Worm (Caenorhabditis elegans): ENCODE data around the gene C16C8.10.
A peak's percentile ranks its signal among the peaks of the same experiment; 100 is the strongest.
"Not testable (repeated sequence)": the region's sequence is repeated elsewhere in the genome, so short reads cannot be mapped to it uniquely, and the experiment has no call there.

Gene C16C8.10

ce11 chrII:3464580-3464979 lies at the start of gene C16C8.10:
TSS of gene C16C8.10 (minus strand) at chrII:3464680.
- not testable (repeated sequence) for TF ChIP-seq ztf-29 (GFP tag; IDR thresholded peaks at IDR 0.05); med-1 (GFP tag; optimal IDR thresholded peaks at IDR 0.05; ENCODE audit: insufficient read depth); tab-1 (GFP tag; IDR thresholded peaks at IDR 0.05)

DNA sequence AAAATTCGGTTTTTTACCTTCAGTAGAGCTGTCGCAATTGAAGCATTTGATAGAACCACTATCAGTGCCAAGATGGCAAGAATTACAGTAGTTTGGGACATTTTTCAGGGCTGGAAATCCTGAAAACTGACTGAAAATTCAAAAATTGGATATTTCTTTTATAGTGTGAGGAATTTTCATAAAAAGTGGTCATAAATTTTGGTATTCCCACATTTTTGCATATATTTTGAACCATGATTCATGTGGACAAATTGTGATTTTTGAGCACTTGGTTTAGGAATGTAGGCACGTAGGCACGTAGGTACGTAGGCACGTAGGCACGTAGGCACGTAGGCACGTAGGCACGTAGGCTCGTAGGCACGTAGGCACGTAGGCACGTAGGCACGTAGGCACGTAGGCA lies 47.8 kb upstream of the C16C8.10 start, which contains the start of gene Y49F6B.19:
Y49F6B.19 (minus strand) TSS at position 101 of the 400 bp plus-strand sequence.
- TF ChIP-seq tab-1 (GFP tag; IDR thresholded peaks at IDR 0.05) = no peak
- TF ChIP-seq T22C8.4 (GFP tag; IDR thresholded peaks at IDR 0.05) = no peak
- TF ChIP-seq ztf-29 (GFP tag; IDR thresholded peaks at IDR 0.05) = no peak
- no peak for TF ChIP-seq flt-1 (GFP tag; IDR thresholded peaks at IDR 0.05)
- no peak for TF ChIP-seq klf-2 (GFP tag; conservative IDR thresholded peaks at IDR 0.05)
- TF ChIP-seq ztf-23 (GFP tag; IDR thresholded peaks at IDR 0.05) = no peak
- TF ChIP-seq cog-1 (tag; optimal IDR thresholded peaks at IDR 0.05) = no peak
- no peak for TF ChIP-seq med-1 (GFP tag; optimal IDR thresholded peaks at IDR 0.05; ENCODE audit: insufficient read depth)
- no peak for TF ChIP-seq ref-1 (GFP tag; conservative IDR thresholded peaks at IDR 0.05)

- TF ChIP-seq tab-1 (GFP tag; IDR thresholded peaks at IDR 0.05) (no peak), ref-1 (GFP tag; conservative IDR thresholded peaks at IDR 0.05) (no peak), T22C8.4 (GFP tag; IDR thresholded peaks at IDR 0.05) (no peak), cog-1 (tag; optimal IDR thresholded peaks at IDR 0.05) (no peak), ztf-29 (GFP tag; IDR thresholded peaks at IDR 0.05) (no peak)
Observed at ce11 chrII:3504717-3505116, 40.2 kb upstream of the C16C8.10 start, which contains the start of gene cyh-1. TSS of gene cyh-1 (plus strand) at chrII:3505017.

DNA sequence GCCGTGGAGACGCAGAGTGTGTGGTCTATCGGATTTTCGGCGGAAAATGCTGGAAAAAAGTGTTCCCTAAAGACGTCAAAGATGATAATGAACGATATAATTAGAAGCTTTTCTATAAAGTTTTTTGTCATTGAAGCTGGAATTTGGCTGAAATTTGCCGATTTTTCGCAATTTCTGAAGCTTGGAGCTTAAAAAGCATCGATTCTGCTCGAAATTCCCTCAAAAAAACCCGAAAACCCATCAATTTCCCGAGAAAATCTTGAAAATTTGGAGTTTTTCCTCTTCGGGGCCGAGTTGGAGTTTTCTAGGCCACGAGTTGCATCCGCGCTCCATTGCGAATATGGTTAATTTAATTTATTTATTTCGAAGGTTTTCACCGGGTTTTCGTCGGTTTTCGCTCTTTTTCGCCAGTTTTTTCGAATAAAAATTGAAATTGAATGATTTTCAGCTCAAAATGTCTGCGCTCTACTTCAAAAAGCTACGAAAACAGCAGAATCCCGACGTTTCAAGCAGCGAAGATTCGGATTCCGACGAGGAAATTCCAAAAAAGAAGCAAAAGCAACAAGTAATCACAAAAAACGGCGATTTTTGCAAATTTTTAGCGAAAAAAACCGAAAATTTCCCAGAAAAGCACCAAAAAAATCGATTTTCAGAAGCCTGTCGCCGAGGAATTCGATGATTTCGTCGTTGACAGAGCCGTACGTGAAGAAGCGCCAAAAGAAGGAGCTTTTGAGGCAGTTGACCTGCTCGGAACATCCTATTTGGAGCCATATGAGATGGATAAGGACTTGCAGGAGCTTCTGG lies 38.2 kb upstream of the C16C8.10 start, which contains the start of the genes col-71 and Y49F6B.2:
col-71 (minus strand) TSS at position 51 of the 804 bp plus-strand sequence.
Y49F6B.2 (plus strand) TSS at position 449 of the 804 bp plus-strand sequence.
- TF ChIP-seq flt-1 (GFP tag; IDR thresholded peaks at IDR 0.05) (peak; percentile 60; the same call in 1 of the 2 replicates), ztf-23 (GFP tag; IDR thresholded peaks at IDR 0.05) (peak; percentile 62; the same call in 1 of the 2 replicates), med-1 (GFP tag; optimal IDR thresholded peaks at IDR 0.05; ENCODE audit: insufficient read depth) (no peak), ref-1 (GFP tag; conservative IDR thresholded peaks at IDR 0.05) (no peak), ztf-29 (GFP tag; IDR thresholded peaks at IDR 0.05) (no peak), klf-2 (GFP tag; conservative IDR thresholded peaks at IDR 0.05) (peak; percentile 63; the same call in 1 of the 2 replicates), cog-1 (tag; optimal IDR thresholded peaks at IDR 0.05) (peak; percentile 51), tab-1 (GFP tag; IDR thresholded peaks at IDR 0.05) (no peak), T22C8.4 (GFP tag; IDR thresholded peaks at IDR 0.05) (peak; percentile 49; the same call in 1 of the 2 replicates)

DNA sequence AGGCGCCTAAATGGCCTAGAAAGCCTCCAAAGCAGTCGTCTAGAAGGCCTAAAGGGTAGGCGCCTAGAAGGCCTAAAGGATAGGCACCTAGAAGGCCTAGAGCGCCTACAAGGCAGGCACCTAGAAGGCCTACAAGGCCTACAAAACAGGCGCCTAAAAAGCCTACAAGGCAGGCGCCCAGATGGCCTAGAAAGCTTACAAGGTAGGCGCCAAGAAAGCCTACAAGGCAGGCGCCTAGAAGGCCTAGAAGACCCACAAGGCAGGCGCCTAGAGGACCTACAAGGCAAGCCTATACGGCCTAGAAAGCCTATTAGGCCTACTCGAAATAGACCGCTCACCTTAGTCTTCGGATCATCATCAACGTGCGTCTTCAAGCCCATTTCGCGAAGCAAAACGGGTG lies 37.5 kb upstream of the C16C8.10 start:
- TF ChIP-seq ref-1 (GFP tag; conservative IDR thresholded peaks at IDR 0.05) (no peak), med-1 (GFP tag; optimal IDR thresholded peaks at IDR 0.05; ENCODE audit: insufficient read depth) (no peak), flt-1 (GFP tag; IDR thresholded peaks at IDR 0.05) (no peak), klf-2 (GFP tag; conservative IDR thresholded peaks at IDR 0.05) (no peak), cog-1 (tag; optimal IDR thresholded peaks at IDR 0.05) (no peak), ztf-29 (GFP tag; IDR thresholded peaks at IDR 0.05) (no peak), tab-1 (GFP tag; IDR thresholded peaks at IDR 0.05) (no peak), ztf-23 (GFP tag; IDR thresholded peaks at IDR 0.05) (no peak), T22C8.4 (GFP tag; IDR thresholded peaks at IDR 0.05) (no peak)

DNA sequence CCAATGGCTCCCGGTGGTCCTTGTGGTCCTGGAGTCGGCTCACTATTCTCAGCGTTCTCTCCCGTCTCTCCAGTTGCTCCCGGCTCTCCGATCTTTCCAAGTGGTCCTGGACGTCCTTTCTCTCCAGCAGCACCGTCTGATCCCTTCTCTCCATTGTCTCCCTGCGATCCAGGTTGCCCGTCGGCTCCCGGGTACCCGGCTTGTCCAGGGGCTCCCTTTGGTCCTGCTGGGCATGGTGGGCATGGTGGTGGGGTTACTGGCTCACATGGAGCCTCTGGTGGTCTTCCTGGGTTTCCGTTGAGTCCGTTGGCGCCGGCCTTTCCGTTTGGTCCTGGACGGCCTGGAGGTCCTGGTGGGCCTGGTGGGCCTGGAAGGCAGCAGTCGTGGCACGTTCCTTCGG lies 35.9 kb upstream of the C16C8.10 start:
- TF ChIP-seq ztf-29 (GFP tag; IDR thresholded peaks at IDR 0.05) (no peak), ztf-23 (GFP tag; IDR thresholded peaks at IDR 0.05) (no peak), ref-1 (GFP tag; conservative IDR thresholded peaks at IDR 0.05) (no peak), cog-1 (tag; optimal IDR thresholded peaks at IDR 0.05) (no peak), klf-2 (GFP tag; conservative IDR thresholded peaks at IDR 0.05) (no peak), med-1 (GFP tag; optimal IDR thresholded peaks at IDR 0.05; ENCODE audit: insufficient read depth) (no peak), T22C8.4 (GFP tag; IDR thresholded peaks at IDR 0.05) (no peak)

ce11 chrII:3499386-3499785 lies 34.9 kb upstream of the C16C8.10 start, which contains the start of gene Y49F6B.9:
TSS of gene Y49F6B.9 (minus strand) at chrII:3499387.
- TF ChIP-seq med-1 (GFP tag; optimal IDR thresholded peaks at IDR 0.05; ENCODE audit: insufficient read depth) = no peak

- TF ChIP-seq T22C8.4 (GFP tag; IDR thresholded peaks at IDR 0.05); klf-2 (GFP tag; conservative IDR thresholded peaks at IDR 0.05); ref-1 (GFP tag; conservative IDR thresholded peaks at IDR 0.05): not testable (repeated sequence)
Observed at ce11 chrII:3490797-3491196, 26.3 kb upstream of the C16C8.10 start, which contains the start of gene fbxb-112. TSS of gene fbxb-112 (plus strand) at chrII:3491097.

- 0 out of 2 replicates have a peak, but pooled peaks have one; percentile 45 for TF ChIP-seq klf-2 (GFP tag; conservative IDR thresholded peaks at IDR 0.05)
- peak; percentile 74 for TF ChIP-seq ztf-23 (GFP tag; IDR thresholded peaks at IDR 0.05)
- no peak for TF ChIP-seq ztf-29 (GFP tag; IDR thresholded peaks at IDR 0.05)
- TF ChIP-seq ref-1 (GFP tag; conservative IDR thresholded peaks at IDR 0.05) = no peak
- no peak for TF ChIP-seq tab-1 (GFP tag; IDR thresholded peaks at IDR 0.05)
- peak; percentile 39 for TF ChIP-seq cog-1 (tag; optimal IDR thresholded peaks at IDR 0.05)
- TF ChIP-seq flt-1 (GFP tag; IDR thresholded peaks at IDR 0.05) = peak; percentile 67; the same call in 1 of the 2 replicates
- TF ChIP-seq T22C8.4 (GFP tag; IDR thresholded peaks at IDR 0.05) = no peak
Observed at ce11 chrII:3482231-3482630, 17.8 kb upstream of the C16C8.10 start, which contains the start of gene smu-2. TSS of gene smu-2 (plus strand) at chrII:3482408.

- no peak for TF ChIP-seq med-1 (GFP tag; optimal IDR thresholded peaks at IDR 0.05; ENCODE audit: insufficient read depth)
- TF ChIP-seq cog-1 (tag; optimal IDR thresholded peaks at IDR 0.05) = no peak
Observed at ce11 chrII:3481584-3481983, 17.1 kb upstream of the C16C8.10 start, which contains the start of gene Y49F6B.8. TSS of gene Y49F6B.8 (minus strand) at chrII:3481684.
